Worm (Caenorhabditis elegans) whole organism, midembryonic: ENCODE results near the gene aqp-12.
A peak's percentile ranks its signal among the peaks of the same experiment; 100 is the strongest.

ENCODE experiments used
- T22C8.4 ChIP-seq: fragments of 200-800 bp; sonication (Bioruptor generic); IDR thresholded peaks from 2 replicates; pipeline ENCODE4 v1.3.6; 2022; ENCODE audit warnings: missing genetic modification characterization, missing compliant biosample characterization
- cog-1 ChIP-seq: sonication (generic microtip); optimal IDR thresholded peaks from 2 replicates; lab custom pipeline; 2016; ENCODE audit warnings: missing genetic modification characterization, missing compliant biosample characterization
- flt-1 ChIP-seq: fragments of 200-800 bp; sonication (Bioruptor generic); IDR thresholded peaks from 2 replicates; pipeline ENCODE4 v1.3.6; 2022; ENCODE audit warnings: missing genetic modification characterization, missing compliant biosample characterization
- klf-2 ChIP-seq: fragments of 200-800 bp; sonication (Bioruptor generic); conservative IDR thresholded peaks from 2 replicates; pipeline ENCODE4 v1.3.6; 2022; ENCODE audit warnings: missing genetic modification reagents, missing genetic modification characterization, missing compliant biosample characterization
- med-1 ChIP-seq: sonication (generic microtip); optimal IDR thresholded peaks from 2 replicates; lab custom pipeline; 2017; ENCODE audit warnings: missing genetic modification characterization, mild to moderate bottlenecking, missing compliant biosample characterization, antibody characterized with exemption, missing genetic modification reagents; ENCODE audit not compliant: insufficient read depth
- ref-1 ChIP-seq: fragments of 200-800 bp; sonication (Bioruptor generic); conservative IDR thresholded peaks from 2 replicates; pipeline ENCODE4 v1.3.6; 2022; ENCODE audit warnings: missing genetic modification reagents, missing genetic modification characterization, missing compliant biosample characterization
- tab-1 ChIP-seq: fragments of 200-800 bp; sonication (Bioruptor generic); IDR thresholded peaks from 2 replicates; pipeline ENCODE4 v1.3.6; 2022; ENCODE audit warnings: missing genetic modification characterization, missing compliant biosample characterization
- ztf-23 ChIP-seq: fragments of 200-800 bp; sonication (Bioruptor generic); IDR thresholded peaks from 2 replicates; pipeline ENCODE4 v1.3.6; 2022; ENCODE audit warnings: missing genetic modification reagents, missing genetic modification characterization, missing compliant biosample characterization
- ztf-29 ChIP-seq: fragments of 200-800 bp; sonication (Bioruptor generic); IDR thresholded peaks from 2 replicates; pipeline ENCODE4 v1.3.6; 2022; ENCODE audit warnings: missing genetic modification reagents, missing genetic modification characterization, missing compliant biosample characterization

Gene aqp-12

DNA sequence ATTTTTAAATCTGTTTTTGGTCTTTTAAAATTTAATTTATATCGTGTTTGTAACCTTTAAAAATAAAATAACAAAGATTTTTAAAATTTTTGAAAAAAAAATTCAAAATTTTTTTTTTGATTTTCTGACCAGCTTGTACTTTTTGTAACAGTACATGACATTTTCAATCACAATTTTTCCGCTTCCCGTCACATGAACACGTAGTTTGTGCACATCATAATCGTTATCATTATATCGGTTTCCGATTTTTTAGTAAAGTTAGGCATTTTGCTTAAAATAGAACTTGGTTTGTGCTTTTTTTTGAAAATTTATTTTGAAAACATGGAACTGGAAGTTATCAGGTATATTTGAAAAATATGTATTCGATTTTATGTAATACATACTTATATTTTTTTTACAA is 16.3 kb upstream of the aqp-12 start:
- TF ChIP-seq flt-1 (GFP tag; lab: Robert Waterston, UW) (no peak), tab-1 (GFP tag; lab: Robert Waterston, UW) (no peak), ref-1 (no peak), cog-1 (tag; lab: Kevin White, UChicago) (no peak), klf-2 (no peak), T22C8.4 (GFP tag; lab: Robert Waterston, UW) (no peak), ztf-29 (GFP tag; lab: Robert Waterston, UW) (no peak), ztf-23 (GFP tag; lab: Robert Waterston, UW) (no peak), med-1 (GFP tag; lab: Kevin White, UChicago) (no peak)

DNA sequence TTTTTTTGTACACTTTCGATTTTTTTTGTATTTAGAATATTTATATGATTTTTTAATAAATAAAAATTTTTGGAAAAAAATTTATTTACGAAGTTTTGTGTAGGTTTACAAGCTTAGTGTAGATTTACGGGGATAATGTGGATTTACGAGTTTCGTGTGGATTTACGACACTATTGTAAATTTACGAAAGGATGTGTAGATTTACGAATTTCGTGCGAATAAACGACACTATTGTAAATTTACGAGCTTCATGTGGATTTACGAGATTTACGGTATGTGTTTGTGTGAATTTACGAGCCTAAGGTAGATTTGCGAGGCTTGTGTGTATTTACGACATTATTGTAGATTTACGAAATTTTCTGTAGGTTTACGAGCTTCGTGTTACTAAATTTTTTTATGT is 13.8 kb upstream of the aqp-12 start:
- no peak for TF ChIP-seq T22C8.4 (GFP tag; lab: Robert Waterston, UW)
- no peak for TF ChIP-seq cog-1 (tag; lab: Kevin White, UChicago)
- no peak for TF ChIP-seq ztf-23 (GFP tag; lab: Robert Waterston, UW)
- no peak for TF ChIP-seq tab-1 (GFP tag; lab: Robert Waterston, UW)
- TF ChIP-seq ref-1, result no peak
- no peak for TF ChIP-seq flt-1 (GFP tag; lab: Robert Waterston, UW)

DNA sequence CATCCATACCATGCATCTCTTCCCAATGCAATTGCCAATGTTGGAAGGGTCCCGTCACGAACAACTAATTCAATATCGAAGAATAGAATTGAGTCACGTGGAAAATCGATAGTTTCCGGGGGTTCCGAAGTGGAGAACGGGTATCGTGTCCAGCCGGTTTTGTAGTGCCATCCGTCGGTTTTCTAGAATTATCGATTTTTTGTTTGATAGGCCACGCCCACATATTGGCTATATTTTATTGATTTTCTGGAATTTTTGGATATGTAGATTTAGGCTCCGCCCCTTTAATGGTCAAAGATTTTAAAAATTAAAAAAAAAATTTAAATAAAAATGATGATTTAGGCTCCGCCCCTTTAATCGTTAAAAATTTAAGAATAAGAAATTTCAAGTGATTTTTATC is 3.8 kb upstream of the aqp-12 start:
- TF ChIP-seq ztf-29 (GFP tag; lab: Robert Waterston, UW) (no peak), T22C8.4 (GFP tag; lab: Robert Waterston, UW) (peak; percentile 76), tab-1 (GFP tag; lab: Robert Waterston, UW) (no peak), ztf-23 (GFP tag; lab: Robert Waterston, UW) (no peak), cog-1 (tag; lab: Kevin White, UChicago) (no peak)

DNA sequence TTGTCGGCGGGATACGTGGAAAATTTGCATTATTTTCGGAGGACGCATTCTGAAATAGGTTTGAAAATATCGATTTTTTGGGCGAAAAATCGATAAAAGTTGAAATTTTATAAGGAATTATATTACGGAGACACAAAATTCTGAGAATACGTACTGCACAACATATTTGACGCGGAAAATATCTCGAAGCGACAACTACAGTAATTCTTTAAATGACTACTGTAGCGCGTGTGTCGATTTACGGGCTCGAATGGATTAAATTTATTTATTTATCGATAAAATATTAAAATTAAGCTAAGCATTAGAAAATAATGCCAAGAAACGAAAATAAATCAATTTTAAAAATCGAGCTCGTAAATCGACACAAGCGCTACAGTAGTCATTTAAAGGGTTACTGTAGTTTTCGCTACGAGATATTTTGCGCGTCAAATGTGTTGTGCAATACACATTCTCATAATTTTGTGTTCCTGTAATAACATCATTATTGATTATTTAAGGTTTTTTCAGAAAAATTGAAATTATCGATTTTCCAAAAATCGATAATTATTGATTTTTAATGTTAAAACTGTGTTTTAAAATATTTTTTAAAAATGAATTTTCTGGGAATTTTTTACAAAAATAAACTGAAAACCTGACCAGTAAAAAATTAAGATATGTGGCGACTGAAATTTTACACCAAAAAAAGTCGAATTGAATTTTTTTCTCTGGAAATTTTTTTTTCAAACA is 2.9 kb upstream of the aqp-12 start, which contains the start of gene polg-1:
TSS of gene polg-1 (minus strand) at position 51 of the 726 bp plus-strand sequence.
- TF ChIP-seq med-1 (GFP tag; lab: Kevin White, UChicago) (no peak), T22C8.4 (GFP tag; lab: Robert Waterston, UW) (peak; percentile 80), flt-1 (GFP tag; lab: Robert Waterston, UW) (no peak), tab-1 (GFP tag; lab: Robert Waterston, UW) (no peak), cog-1 (tag; lab: Kevin White, UChicago) (no peak), ztf-29 (GFP tag; lab: Robert Waterston, UW) (no peak), klf-2 (0 out of 2 replicates have a peak, but pooled peaks have one; percentile 21), ztf-23 (GFP tag; lab: Robert Waterston, UW) (no peak), ref-1 (no peak)

DNA sequence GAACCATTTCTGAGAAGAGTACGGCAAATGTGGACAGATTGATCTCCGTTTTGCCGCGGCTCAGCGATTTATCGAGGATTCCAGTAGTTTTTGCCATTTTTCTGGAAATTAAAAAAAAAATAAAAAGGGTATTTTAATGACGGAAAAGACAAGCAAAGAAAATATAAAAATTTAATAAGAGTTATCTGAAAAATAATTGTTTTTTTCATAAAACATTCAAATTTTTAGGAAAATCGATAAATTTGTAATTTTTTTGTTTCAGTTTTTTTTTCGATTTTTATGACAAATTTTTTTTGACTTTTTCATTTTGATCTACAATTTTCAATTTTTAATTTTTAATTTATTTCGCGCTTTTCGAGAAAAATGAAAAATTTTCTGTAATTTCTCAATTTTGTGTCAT is 740 bp upstream of the aqp-12 start, which contains the start of gene trpp-5:
TSS of gene trpp-5 (minus strand) at position 101 of the 400 bp plus-strand sequence.
- TF ChIP-seq med-1 (GFP tag; lab: Kevin White, UChicago) (no peak), tab-1 (GFP tag; lab: Robert Waterston, UW) (no peak), ref-1 (no peak), ztf-29 (GFP tag; lab: Robert Waterston, UW) (no peak), cog-1 (tag; lab: Kevin White, UChicago) (no peak), T22C8.4 (GFP tag; lab: Robert Waterston, UW) (no peak), flt-1 (GFP tag; lab: Robert Waterston, UW) (no peak), ztf-23 (GFP tag; lab: Robert Waterston, UW) (no peak), klf-2 (no peak)

DNA sequence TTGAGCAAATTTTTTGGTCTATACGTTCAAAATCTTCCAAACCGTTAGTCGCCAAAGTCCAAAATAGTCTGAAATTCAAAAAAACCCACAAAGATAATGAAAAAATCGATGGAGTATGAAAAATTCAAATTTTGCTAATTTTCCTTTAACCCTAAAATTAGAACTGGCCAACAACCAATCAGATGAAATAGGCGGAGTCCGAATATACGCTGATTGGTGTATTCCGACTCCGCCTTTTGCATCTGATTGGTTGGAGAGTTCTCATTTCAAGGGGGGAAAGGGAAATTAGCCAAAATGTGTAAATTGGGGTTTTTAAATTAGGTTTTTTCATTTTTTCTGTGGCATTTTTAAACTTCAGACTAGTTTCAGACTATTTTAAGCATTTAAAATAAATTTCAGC is 1.6 kb downstream of the aqp-12 start:
- no peak for TF ChIP-seq T22C8.4 (GFP tag; lab: Robert Waterston, UW)
- TF ChIP-seq klf-2, result no peak
- TF ChIP-seq ref-1, result no peak
- TF ChIP-seq flt-1 (GFP tag; lab: Robert Waterston, UW), result no peak
- no peak for TF ChIP-seq ztf-29 (GFP tag; lab: Robert Waterston, UW)

DNA sequence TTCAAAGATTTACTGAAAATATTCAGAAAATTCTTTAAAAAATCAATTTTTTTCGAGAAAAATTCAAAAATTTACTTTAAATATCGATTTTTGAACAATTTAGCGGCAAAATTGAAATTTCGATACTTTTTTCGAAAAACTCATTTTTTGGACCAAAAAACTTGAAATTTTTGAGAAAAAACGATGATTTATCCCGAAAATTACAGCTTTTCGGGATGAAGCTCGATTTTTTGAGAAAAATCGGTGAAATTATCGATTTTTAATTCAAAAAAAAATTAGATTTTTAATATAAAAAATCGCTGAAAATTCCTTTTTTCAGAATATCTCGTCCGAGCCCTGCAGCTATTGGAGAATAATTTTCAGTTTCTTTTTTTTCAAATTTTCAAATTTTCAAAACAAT is 5.7 kb downstream of the aqp-12 start:
- TF ChIP-seq tab-1 (GFP tag; lab: Robert Waterston, UW) (no peak), T22C8.4 (GFP tag; lab: Robert Waterston, UW) (0 out of 2 replicates have a peak, but pooled peaks have one; percentile 6)

DNA sequence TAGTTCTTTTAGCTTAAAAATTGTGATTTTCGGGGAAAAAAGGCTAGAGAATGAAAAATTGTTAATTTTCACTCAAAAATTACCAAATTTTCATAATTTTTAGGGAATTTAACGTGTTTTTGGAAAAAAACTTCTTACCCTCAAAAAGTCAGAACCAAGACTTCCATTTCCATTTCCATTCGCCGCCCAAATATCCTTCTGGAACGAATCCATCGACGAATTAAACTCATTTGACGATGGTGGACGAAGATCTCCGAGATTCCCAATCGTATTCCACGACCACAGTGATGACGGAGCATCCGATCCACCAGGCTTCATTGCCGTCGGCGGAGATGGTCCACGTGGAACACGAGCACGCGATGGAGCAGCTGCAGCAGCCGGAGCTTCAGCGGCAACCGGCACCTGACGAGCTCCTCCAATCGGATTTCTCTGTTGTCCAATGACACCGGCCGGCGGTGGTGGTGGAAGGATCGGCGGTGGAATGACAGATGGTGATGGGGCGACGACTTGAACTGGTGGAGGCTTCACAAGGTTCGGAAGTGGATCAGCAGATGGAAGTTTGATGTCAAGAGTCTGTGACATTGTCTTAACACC is 8.7 kb downstream of the aqp-12 start:
- no peak for TF ChIP-seq med-1 (GFP tag; lab: Kevin White, UChicago)
- no peak for TF ChIP-seq cog-1 (tag; lab: Kevin White, UChicago)
- TF ChIP-seq klf-2, result no peak
- TF ChIP-seq ztf-23 (GFP tag; lab: Robert Waterston, UW), result no peak
- TF ChIP-seq T22C8.4 (GFP tag; lab: Robert Waterston, UW), result no peak
- no peak for TF ChIP-seq ztf-29 (GFP tag; lab: Robert Waterston, UW)
- no peak for TF ChIP-seq ref-1
- no peak for TF ChIP-seq tab-1 (GFP tag; lab: Robert Waterston, UW)
- TF ChIP-seq flt-1 (GFP tag; lab: Robert Waterston, UW), result no peak

DNA sequence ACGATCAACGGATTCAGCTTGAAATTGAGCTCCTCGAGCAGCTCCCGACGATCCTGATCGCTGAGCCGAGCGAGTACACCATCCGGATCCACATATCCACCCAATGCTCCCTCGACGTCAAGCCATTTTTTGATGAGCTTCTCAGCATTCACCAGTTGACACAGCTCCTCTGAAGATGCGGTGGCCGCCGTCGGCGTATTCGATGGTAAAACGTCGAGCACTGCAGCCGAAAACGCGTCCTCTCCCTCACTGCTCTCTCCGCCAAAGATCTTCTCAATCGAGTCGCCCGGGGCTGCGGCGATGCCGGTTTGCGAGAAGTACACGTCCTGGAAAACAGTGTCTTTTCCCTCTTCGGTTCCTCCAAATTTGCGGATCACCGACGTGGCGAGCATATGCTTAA is 11.5 kb downstream of the aqp-12 start:
- TF ChIP-seq ztf-29 (GFP tag; lab: Robert Waterston, UW), result no peak
- no peak for TF ChIP-seq klf-2
- TF ChIP-seq ztf-23 (GFP tag; lab: Robert Waterston, UW), result no peak

DNA sequence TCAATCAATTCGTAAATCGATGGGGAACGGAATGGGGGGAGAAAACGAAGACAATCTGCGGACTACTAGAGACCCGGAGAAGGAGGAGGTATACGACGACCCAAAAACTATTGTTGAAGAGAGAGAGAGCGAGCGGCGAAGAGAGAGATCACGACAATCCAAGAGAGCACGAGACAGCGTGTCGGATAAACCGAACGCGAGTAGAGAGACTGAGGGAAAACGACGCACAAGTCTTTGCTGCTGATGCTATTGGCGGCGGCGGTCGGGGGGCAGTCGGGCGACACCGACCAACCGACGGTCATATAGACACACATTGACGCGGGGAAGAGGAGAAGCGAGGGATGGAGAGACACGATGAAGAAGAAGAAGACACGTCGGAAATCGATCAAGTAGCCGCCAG is 19.5 kb downstream of the aqp-12 start:
- TF ChIP-seq ref-1, result no peak
- peak; percentile 71; the same call in 1 of the 2 replicates for TF ChIP-seq flt-1 (GFP tag; lab: Robert Waterston, UW)
- peak; percentile 61 for TF ChIP-seq cog-1 (tag; lab: Kevin White, UChicago)
- TF ChIP-seq ztf-23 (GFP tag; lab: Robert Waterston, UW), result no peak; the same call in 1 of the 2 replicates
- no peak for TF ChIP-seq T22C8.4 (GFP tag; lab: Robert Waterston, UW)
- 0 out of 2 replicates have a peak, but pooled peaks have one; percentile 61 for TF ChIP-seq tab-1 (GFP tag; lab: Robert Waterston, UW)
- no peak for TF ChIP-seq med-1 (GFP tag; lab: Kevin White, UChicago)
- TF ChIP-seq ztf-29 (GFP tag; lab: Robert Waterston, UW), result no peak
- no peak for TF ChIP-seq klf-2
